Worm (Caenorhabditis elegans): ENCODE measurements around the gene arl-8.

DNA sequence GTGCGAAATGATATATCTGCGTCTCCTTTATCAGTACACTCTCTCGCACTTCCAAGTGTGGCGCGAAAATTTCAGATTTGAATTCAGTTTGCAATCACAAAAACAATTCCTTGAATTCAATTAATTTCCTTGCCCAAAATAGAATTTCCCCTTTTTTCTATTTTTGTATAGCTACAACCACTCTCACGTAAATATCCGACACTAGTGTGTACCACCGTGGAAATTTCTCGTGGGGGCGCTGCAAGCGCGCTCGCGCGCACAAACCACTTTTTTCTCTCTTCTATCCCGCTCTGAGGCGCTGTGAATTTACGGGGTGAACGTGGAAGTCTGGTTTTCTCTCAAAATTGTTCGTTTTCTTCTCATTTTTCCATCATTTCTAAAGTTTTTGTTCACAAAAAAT, 16.4 kb upstream of the arl-8 start, which contains the start of gene Y57G11C.8:
- TF ChIP-seq nhr-237 (tag; optimal IDR thresholded peaks at IDR 0.05) (no peak), lin-39 (tag; optimal IDR thresholded peaks at IDR 0.05) (no peak), lin-11 (tag; optimal IDR thresholded peaks at IDR 0.05) (no peak), mab-5 (tag; optimal IDR thresholded peaks at IDR 0.05) (no peak), egl-27 (tag; optimal IDR thresholded peaks at IDR 0.05) (no peak), ama-1 (optimal IDR thresholded peaks at IDR 0.05) (no peak), ceh-82 (tag; optimal IDR thresholded peaks at IDR 0.05) (no peak), sem-4 (tag; optimal IDR thresholded peaks at IDR 0.05) (no peak), elt-1 (tag; optimal IDR thresholded peaks at IDR 0.05) (no peak)

Measured in whole organism, L2 larva.